Fruit fly (Drosophila melanogaster): ENCODE results near the gene CG32212.

CG32212 gene

DNA sequence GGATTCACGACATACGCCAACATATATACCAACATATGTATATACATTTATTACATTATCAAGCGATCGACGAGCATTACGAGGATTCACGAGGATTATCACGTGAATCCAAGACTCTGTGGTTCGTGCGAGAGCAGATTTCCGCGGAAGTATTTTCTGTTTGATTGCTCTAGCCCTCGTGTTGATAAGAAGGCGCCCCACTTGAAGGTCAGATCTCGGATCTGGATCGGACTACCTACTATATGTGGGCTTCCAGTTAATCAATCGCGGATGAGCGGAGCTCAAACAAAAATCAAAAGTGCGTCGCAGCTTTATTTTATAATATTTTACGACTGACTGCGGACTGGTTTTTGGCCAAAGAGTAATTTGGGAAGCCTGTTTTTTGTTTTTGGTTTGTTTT, 7.6 kb downstream of the CG32212 start:
- no peak for TF ChIP-seq h (optimal IDR thresholded peaks at IDR 0.05)
- no peak for TF ChIP-seq ttk (optimal IDR thresholded peaks at IDR 0.05)
- no peak for TF ChIP-seq Myc (optimal IDR thresholded peaks at IDR 0.05)
- no peak for TF ChIP-seq psq (optimal IDR thresholded peaks at IDR 0.05)
- TF ChIP-seq Sin3A (optimal IDR thresholded peaks at IDR 0.05) = no peak
- TF ChIP-seq insv (optimal IDR thresholded peaks at IDR 0.05) = no peak

DNA sequence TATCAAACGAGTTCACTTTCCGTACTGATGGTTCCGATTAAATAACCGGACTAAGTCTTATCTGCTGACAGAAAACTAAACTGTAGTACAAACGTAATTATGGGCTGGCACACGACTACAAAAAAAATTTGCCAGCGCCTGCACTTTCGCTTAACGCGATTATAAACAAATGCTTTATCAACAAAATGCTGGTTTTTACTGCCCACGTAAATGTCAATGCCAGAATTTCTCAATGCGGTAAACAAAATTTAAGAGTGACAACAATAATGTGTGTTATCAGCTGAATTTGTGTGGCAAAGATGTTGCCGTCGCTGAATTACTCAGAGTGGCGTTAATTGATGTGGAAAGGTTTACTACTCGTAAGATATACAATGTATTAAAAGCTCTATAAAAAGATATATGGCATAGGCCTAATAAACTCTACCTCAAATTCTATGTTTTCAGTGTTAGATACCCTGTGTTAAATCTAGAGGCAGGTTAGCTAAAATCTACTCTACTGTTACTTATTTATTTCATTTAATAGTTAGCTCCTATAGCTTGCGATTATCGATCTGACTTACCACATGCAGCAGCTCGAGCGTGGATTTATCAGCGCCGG, 8.7 kb downstream of the CG32212 start:
- TF ChIP-seq Myc (optimal IDR thresholded peaks at IDR 0.05) = no peak
- TF ChIP-seq h (optimal IDR thresholded peaks at IDR 0.05) = no peak
- TF ChIP-seq Sin3A (optimal IDR thresholded peaks at IDR 0.05) = no peak
- no peak for TF ChIP-seq insv (optimal IDR thresholded peaks at IDR 0.05)
- TF ChIP-seq ttk (optimal IDR thresholded peaks at IDR 0.05) = no peak
- TF ChIP-seq psq (optimal IDR thresholded peaks at IDR 0.05) = no peak

DNA sequence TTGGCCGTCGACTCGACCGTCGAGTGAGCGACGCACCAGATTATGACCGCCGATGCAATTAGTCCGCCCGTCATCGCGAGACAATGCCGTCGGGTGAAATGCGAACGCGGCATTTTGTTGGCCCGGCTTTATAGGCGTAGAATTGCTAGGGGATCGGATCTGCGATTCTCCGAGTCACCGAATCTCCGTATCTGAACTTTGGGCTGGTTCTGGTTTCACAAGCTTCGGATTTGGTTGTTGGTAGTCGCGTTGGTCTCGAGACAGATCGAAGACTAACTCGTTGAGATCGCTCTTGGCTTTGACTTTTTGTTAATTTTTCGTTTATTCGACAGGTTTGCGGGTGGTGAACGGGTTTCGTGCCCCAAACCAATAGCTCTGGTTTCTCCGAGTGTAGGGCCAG, 9.2 kb downstream of the CG32212 start:
- TF ChIP-seq insv (optimal IDR thresholded peaks at IDR 0.05) = no peak
- TF ChIP-seq Sin3A (optimal IDR thresholded peaks at IDR 0.05) = no peak
- no peak for TF ChIP-seq ttk (optimal IDR thresholded peaks at IDR 0.05)
- no peak for TF ChIP-seq Myc (optimal IDR thresholded peaks at IDR 0.05)
- TF ChIP-seq h (optimal IDR thresholded peaks at IDR 0.05) = no peak
- no peak for TF ChIP-seq psq (optimal IDR thresholded peaks at IDR 0.05)

DNA sequence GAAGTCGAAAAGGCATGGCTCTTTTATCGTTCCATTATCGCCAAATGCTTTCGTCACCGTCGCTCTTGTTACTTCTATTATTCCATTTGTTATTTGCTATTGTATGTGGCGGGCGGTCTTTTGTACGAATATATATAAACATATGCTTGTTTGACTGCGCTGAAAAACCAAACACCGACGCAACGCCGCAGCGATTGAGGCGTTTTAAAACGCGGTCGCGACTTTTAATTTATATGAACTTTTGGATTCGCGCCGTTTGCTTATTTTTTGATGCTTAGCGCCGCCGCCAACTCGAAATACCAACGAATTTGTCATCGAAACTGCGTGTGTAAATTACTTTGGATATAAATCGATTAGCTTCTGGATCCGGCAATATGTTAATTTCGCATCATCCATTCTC, 9.8 kb downstream of the CG32212 start:
- TF ChIP-seq insv (optimal IDR thresholded peaks at IDR 0.05) (no peak), ttk (optimal IDR thresholded peaks at IDR 0.05) (no peak)

DNA sequence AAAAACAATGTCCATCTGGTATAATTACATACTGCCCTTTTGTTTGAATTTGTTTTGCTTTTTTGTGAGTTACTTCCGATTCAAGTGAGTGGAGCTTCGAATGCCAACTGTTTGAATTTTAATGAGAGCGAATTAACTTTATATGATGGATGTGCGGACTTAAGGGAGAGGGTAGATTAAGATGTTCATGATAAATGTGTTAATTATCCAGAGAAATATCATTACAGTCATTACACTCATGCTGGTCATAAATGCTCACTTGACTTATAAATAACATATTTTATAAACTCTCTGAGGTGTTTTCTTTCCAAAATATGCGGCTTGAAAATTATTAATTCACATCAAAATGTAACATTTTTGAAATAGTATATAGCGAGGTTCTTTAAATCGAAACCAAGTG, 10.3 kb downstream of the CG32212 start, which contains the start of gene CG9449:
Gene CG9449, minus strand, starts transcription at position 101 of the 400 bp plus-strand sequence.
- TF ChIP-seq h (optimal IDR thresholded peaks at IDR 0.05) = no peak
- no peak for TF ChIP-seq Myc (optimal IDR thresholded peaks at IDR 0.05)
- no peak for TF ChIP-seq insv (optimal IDR thresholded peaks at IDR 0.05)
- no peak for TF ChIP-seq ttk (optimal IDR thresholded peaks at IDR 0.05)
- no peak for TF ChIP-seq Sin3A (optimal IDR thresholded peaks at IDR 0.05)
- TF ChIP-seq psq (optimal IDR thresholded peaks at IDR 0.05) = no peak

DNA sequence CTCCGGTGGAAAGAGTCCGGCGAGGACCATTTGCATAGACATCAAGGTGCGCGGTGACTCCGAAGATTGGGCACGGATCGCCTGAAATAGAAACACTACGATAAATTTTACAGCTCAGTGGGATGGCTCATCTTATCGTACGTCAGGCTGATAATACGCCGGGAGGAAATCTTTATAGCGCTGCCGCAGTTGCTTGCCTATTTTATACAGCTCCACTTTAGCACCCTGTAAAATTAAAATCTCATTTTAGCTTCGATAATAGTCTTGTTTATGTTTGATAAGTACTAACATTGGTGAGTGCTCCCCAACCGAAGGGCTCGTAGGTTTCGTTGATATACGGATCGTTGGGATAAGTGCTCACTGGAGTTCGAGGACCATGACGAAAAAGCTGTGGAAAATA, 12.0 kb downstream of the CG32212 start:
- TF ChIP-seq insv (optimal IDR thresholded peaks at IDR 0.05) = no peak
- no peak for TF ChIP-seq h (optimal IDR thresholded peaks at IDR 0.05)
- no peak for TF ChIP-seq ttk (optimal IDR thresholded peaks at IDR 0.05)
- no peak for TF ChIP-seq Sin3A (optimal IDR thresholded peaks at IDR 0.05)
- TF ChIP-seq psq (optimal IDR thresholded peaks at IDR 0.05) = no peak
- no peak for TF ChIP-seq Myc (optimal IDR thresholded peaks at IDR 0.05)

DNA sequence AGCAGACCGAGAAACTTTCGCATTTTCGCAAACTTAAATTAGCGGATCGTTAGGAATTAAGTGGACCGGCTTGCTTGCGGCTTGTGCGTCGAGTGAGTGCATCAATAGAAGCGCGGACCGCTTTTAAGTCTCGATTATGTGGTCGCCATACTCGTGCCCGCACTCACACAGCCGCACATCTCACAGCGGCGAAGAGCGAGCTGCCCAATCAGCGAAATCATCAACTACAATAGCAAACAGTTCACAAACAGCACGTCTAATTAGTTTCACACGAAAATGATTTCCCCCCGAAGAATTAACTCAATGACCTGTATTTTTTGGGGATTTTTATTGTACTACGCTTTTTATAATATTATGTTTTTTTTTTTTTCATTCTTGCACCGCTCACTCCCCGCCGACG, 13.3 kb downstream of the CG32212 start, which contains the start of gene CG9451:
Gene CG9451, minus strand, starts transcription at position 101 of the 400 bp plus-strand sequence.
- TF ChIP-seq Myc (optimal IDR thresholded peaks at IDR 0.05) (no peak), Sin3A (optimal IDR thresholded peaks at IDR 0.05) (no peak), h (optimal IDR thresholded peaks at IDR 0.05) (no peak), psq (optimal IDR thresholded peaks at IDR 0.05) (no peak), ttk (optimal IDR thresholded peaks at IDR 0.05) (no peak), insv (optimal IDR thresholded peaks at IDR 0.05) (no peak)

DNA sequence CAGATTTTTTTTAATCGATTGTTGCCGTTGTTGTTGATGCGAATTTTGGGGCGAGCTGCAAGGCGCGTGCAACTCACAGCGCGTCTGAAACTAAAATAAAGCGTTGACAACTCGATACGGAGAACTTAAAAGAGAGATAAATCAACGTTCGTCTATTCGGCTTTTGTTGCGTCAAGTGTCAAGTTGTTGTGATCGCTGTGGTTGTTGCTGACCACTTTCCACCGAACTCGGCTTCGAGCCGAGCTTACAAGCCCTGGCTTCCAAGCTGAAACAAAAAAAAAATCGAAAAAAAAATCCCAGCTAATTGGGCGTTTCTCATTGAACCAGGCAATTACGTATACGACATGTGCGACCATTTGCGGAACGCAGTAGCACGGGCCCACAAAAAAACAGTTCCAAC, 16.4 kb downstream of the CG32212 start, which contains the start of gene CG9452:
Gene CG9452, minus strand, starts transcription at position 101 of the 400 bp plus-strand sequence.
- TF ChIP-seq Sin3A (optimal IDR thresholded peaks at IDR 0.05) (no peak), Myc (optimal IDR thresholded peaks at IDR 0.05) (no peak), psq (optimal IDR thresholded peaks at IDR 0.05) (no peak), ttk (optimal IDR thresholded peaks at IDR 0.05) (no peak), h (optimal IDR thresholded peaks at IDR 0.05) (no peak), insv (optimal IDR thresholded peaks at IDR 0.05) (no peak)

DNA sequence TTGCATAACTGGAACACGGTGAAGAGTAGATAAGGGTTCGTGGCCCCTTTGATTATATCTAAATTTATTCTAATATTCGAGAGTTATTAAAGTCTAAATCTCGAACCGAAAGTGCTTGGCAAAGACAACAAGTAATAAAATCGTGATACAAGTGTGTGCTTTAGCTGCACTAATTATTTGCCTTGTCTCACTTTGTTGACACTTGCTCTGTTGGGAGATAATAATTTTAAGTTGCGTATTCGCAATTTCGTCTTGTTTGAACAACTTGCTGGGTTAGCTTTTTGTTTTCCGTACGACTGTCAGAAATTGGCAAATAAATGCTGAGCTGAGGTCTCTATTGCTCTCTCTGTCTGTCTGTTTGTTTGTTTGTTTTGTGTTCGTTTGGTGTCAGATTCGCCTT, 17.4 kb downstream of the CG32212 start:
- no peak for TF ChIP-seq h (optimal IDR thresholded peaks at IDR 0.05)
- no peak for TF ChIP-seq Sin3A (optimal IDR thresholded peaks at IDR 0.05)
- TF ChIP-seq Myc (optimal IDR thresholded peaks at IDR 0.05) = no peak
- TF ChIP-seq psq (optimal IDR thresholded peaks at IDR 0.05) = no peak
- no peak for TF ChIP-seq ttk (optimal IDR thresholded peaks at IDR 0.05)
- no peak for TF ChIP-seq insv (optimal IDR thresholded peaks at IDR 0.05)

DNA sequence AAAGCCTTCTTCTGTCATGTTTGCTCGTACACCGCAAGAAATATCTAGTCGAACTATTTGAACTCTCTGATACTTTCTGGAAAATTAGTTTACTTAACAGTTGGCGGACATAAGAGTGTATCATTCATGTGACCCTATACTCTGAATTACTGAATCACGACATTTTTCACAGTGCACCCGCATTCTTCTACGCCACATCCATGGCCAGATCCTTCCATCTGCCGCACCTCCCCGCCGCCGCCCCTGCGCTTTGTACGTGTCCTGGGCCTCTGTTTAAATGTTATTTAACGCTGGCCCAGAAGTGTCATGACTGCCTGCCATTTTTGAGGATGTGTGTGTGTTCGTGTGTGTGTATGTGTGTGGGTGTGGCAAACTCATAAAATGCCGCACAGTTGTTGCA, 25.3 kb downstream of the CG32212 start:
- TF ChIP-seq h (optimal IDR thresholded peaks at IDR 0.05) = no peak
- TF ChIP-seq Sin3A (optimal IDR thresholded peaks at IDR 0.05) = no peak
- no peak for TF ChIP-seq insv (optimal IDR thresholded peaks at IDR 0.05)
- TF ChIP-seq Myc (optimal IDR thresholded peaks at IDR 0.05) = no peak
- TF ChIP-seq ttk (optimal IDR thresholded peaks at IDR 0.05) = no peak
- no peak for TF ChIP-seq psq (optimal IDR thresholded peaks at IDR 0.05)

DNA sequence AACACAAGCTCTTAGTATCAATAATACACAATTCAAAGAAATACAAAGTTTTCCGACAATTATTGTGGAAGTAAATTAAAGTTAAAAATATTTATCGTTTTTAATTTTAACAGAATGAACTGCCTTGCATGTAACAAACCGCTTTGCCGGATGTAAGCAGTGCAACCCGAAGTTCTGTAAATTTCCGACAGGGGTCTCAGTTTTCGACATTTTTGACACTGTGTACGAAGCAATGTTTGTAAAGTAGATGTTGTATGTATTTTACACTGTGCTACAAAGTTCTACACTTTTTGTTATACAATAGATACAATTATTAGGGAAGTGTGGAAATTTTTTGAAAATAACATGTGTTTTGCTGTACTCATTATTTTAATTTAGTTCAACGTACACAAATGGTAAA, 29.2 kb downstream of the CG32212 start:
- no peak for TF ChIP-seq Myc (optimal IDR thresholded peaks at IDR 0.05)
- TF ChIP-seq insv (optimal IDR thresholded peaks at IDR 0.05) = no peak

DNA sequence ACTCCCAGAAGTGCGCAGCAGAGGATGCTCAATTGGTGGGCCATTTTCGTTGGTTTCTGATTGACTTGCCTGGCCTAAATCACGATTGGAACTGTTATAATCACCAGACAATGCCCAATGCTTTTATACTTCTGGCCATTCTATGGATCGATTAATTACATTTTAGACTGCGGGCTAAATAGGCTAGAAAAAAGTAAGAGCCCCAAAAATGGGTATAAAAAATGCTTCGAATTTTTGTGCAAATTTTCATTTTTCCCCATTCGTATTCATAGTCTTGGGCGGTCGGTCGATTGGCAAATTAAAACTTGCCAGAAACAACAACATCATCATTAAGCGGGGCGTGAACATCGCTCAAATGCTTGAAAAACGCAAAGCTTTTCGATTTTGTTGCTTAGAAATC, 30.9 kb downstream of the CG32212 start, which contains the start of gene Cpr76Ba:
Gene Cpr76Ba, minus strand, starts transcription at position 101 of the 400 bp plus-strand sequence.
- TF ChIP-seq h (optimal IDR thresholded peaks at IDR 0.05) (no peak), Sin3A (optimal IDR thresholded peaks at IDR 0.05) (no peak), insv (optimal IDR thresholded peaks at IDR 0.05) (no peak), Myc (optimal IDR thresholded peaks at IDR 0.05) (no peak), psq (optimal IDR thresholded peaks at IDR 0.05) (no peak), ttk (optimal IDR thresholded peaks at IDR 0.05) (no peak)

DNA sequence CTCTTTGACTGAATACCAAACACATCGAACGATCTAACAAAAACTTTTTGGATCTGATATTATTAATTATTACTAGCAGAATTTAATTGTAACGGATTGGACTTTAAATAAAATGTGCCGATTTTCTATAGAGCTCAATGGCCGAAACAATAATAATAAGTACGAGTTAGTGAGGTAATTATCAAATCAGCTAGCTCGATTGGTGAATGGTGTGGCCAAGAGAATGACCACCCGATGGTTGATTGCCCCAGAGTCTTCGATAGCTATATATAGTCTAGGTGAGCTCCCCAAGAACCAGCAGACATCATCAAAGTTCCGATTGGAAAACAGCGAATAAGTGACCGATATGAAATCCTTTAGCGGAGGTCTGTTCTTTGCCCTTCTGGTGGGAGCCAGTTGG, 32.0 kb downstream of the CG32212 start, which contains the start of gene Cpr76Bb:
Gene Cpr76Bb, plus strand, starts transcription at position 301 of the 400 bp plus-strand sequence.
- TF ChIP-seq Sin3A (optimal IDR thresholded peaks at IDR 0.05) (no peak), insv (optimal IDR thresholded peaks at IDR 0.05) (no peak), Myc (optimal IDR thresholded peaks at IDR 0.05) (no peak), h (optimal IDR thresholded peaks at IDR 0.05) (no peak), psq (optimal IDR thresholded peaks at IDR 0.05) (no peak), ttk (optimal IDR thresholded peaks at IDR 0.05) (no peak)

Measured in Kc167 (cell line).